Fruit fly (Drosophila melanogaster): ENCODE data around the gene Abcd3.

Abcd3 gene

DNA sequence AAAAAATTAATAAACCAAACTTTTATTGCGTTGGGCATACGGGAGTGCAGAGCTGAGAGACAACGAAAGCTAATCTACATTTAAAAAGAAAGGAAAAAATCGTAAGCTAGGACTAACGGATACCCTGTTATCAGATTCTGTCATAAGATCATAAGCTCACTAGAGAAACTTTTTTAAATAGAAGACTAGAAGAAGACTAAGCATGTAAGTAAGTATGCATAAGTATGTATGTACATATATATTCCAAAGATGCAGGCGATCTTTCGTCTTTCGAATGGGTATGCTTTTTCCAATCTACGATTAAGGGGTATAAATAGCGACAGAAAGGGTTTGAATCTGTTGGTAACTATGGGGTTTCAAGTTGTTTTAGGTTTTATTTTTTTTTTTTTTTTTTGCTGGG lies 34.3 kb downstream of the Abcd3 start:
- TF ChIP-seq lola (GFP tag; optimal IDR thresholded peaks at IDR 0.05) (no peak), HLH106 (tag; optimal IDR thresholded peaks at IDR 0.05) (no peak), Mio (GFP tag; optimal IDR thresholded peaks at IDR 0.05) (no peak), CG32264 (GFP tag; optimal IDR thresholded peaks at IDR 0.05) (no peak), usp (GFP tag; optimal IDR thresholded peaks at IDR 0.05) (no peak), foxo (GFP tag; optimal IDR thresholded peaks at IDR 0.05) (no peak), Hnf4 (GFP tag; optimal IDR thresholded peaks at IDR 0.05) (no peak), fru (GFP tag; optimal IDR thresholded peaks at IDR 0.05) (no peak), rgr (GFP tag; optimal IDR thresholded peaks at IDR 0.05) (no peak), CG9705 (GFP tag; optimal IDR thresholded peaks at IDR 0.05) (no peak), pan (optimal IDR thresholded peaks at IDR 0.05) (no peak), CrebA (GFP tag; optimal IDR thresholded peaks at IDR 0.05; ENCODE audit: borderline replicate concordance) (no peak), dsf (GFP tag; optimal IDR thresholded peaks at IDR 0.05; ENCODE audit: borderline replicate concordance) (no peak), tai (GFP tag; optimal IDR thresholded peaks at IDR 0.05) (no peak), woc (GFP tag; optimal IDR thresholded peaks at IDR 0.05) (no peak), sv (GFP tag; optimal IDR thresholded peaks at IDR 0.05) (no peak), Abd-B (GFP tag; optimal IDR thresholded peaks at IDR 0.05) (no peak), Myc (optimal IDR thresholded peaks at IDR 0.05) (no peak)

- TF ChIP-seq psq (GFP tag; optimal IDR thresholded peaks at IDR 0.05) (peak; percentile 62), Vsx2 (GFP tag; optimal IDR thresholded peaks at IDR 0.05; ENCODE audit: partially characterized antibody) (no peak)
Measured at dm6 chrX:19785403-19785802, 34.8 kb downstream of the Abcd3 start.

DNA sequence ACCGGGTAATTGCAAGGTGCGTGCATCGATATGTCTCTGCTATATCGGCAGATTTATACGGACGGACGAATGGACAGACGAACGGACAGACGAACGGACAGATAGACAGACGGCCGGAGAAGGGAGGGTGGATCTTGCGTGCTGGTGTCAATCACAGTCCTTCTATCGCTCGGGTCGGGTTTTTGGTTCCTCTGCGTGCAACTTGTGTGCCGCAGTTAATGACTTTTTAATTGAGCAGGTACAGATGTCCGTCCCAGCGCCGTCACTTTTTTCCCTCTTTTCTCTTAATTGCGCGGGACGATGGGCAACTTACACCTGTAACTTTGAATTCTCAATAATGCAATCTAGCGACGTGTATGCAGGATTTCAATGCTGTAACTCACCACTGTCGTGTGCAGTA lies 36.3 kb downstream of the Abcd3 start:
- TF ChIP-seq Myc (optimal IDR thresholded peaks at IDR 0.05) (no peak), dsf (GFP tag; optimal IDR thresholded peaks at IDR 0.05; ENCODE audit: borderline replicate concordance) (no peak), ey (GFP tag; optimal IDR thresholded peaks at IDR 0.05) (no peak), lola (GFP tag; optimal IDR thresholded peaks at IDR 0.05) (no peak), GATAd (GFP tag; optimal IDR thresholded peaks at IDR 0.05) (no peak)

dm6 chrX:19787921-19788620 lies 37.5 kb downstream of the Abcd3 start:
- no peak for TF ChIP-seq Abd-B (GFP tag; optimal IDR thresholded peaks at IDR 0.05)
- TF ChIP-seq GATAd (GFP tag; optimal IDR thresholded peaks at IDR 0.05): no peak
- no peak for TF ChIP-seq OdsH (GFP tag; optimal IDR thresholded peaks at IDR 0.05)
- TF ChIP-seq tai (GFP tag; optimal IDR thresholded peaks at IDR 0.05): no peak
- no peak for TF ChIP-seq foxo (GFP tag; optimal IDR thresholded peaks at IDR 0.05)
- TF ChIP-seq jim (GFP tag; optimal IDR thresholded peaks at IDR 0.05): no peak
- TF ChIP-seq psq (GFP tag; optimal IDR thresholded peaks at IDR 0.05): peak; percentile 67
- TF ChIP-seq Hr78 (GFP tag; optimal IDR thresholded peaks at IDR 0.05): no peak

DNA sequence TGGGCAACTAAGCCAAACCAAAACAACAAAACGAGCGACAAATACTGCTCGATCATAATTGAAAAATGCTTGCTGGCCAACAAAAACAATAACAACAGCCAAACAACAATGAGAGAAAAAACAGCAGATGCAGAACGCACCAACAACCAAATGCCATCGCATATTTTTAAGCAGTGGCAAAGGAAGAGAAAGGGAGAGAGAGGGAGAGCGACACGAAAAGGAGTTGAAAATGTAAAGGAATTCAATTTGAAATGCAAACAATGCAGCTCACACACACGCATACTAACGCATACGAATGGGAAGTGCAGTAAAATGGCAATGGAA lies 38.0 kb downstream of the Abcd3 start:
- TF ChIP-seq psq (GFP tag; optimal IDR thresholded peaks at IDR 0.05): peak; percentile 9
- TF ChIP-seq foxo (GFP tag; optimal IDR thresholded peaks at IDR 0.05): no peak
- TF ChIP-seq CG32264 (GFP tag; optimal IDR thresholded peaks at IDR 0.05): no peak

DNA sequence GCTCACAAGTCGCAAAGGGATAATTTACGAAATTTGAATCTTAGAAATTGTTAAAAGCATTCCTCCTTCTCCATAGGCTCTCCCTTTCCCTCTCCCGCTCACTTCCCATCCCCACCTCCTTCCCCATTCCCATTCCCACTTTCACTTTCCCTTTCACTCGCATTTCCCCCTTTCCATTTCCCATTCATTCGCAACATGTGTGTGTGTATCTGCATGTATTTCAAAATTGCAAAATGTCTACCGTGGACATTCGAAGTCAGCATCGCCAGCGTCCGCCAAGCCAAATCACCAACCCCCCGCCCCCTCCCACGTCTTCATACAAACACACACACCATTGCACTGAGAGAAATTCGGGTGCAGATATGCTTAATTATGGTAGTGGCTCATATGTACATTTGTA lies 41.3 kb downstream of the Abcd3 start:
- no peak for TF ChIP-seq foxo (GFP tag; optimal IDR thresholded peaks at IDR 0.05)
- peak; percentile 53 for TF ChIP-seq Dfd (GFP tag; optimal IDR thresholded peaks at IDR 0.05)
- no peak for TF ChIP-seq br (GFP tag; optimal IDR thresholded peaks at IDR 0.05)

DNA sequence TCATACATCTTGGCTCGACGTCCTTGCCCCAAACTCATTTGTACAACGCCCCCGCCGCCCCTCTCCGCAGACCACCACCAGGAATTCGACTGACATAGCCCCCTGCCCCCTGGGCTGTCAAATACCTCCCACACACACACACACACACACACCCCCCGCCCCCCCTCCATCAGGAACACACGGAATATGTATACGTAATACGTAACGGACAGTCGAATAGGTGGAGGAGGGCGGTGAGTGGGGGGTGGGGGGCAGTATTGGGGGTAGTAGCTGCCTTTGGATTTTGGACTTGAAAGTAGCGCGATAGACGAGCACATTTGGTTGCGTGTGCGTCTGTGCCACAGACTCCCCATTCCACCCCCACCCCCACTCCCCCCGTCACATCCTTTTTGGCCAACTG lies 42.0 kb downstream of the Abcd3 start:
- TF ChIP-seq GATAd (GFP tag; optimal IDR thresholded peaks at IDR 0.05) (no peak), pan (optimal IDR thresholded peaks at IDR 0.05) (no peak), OdsH (GFP tag; optimal IDR thresholded peaks at IDR 0.05) (no peak), woc (GFP tag; optimal IDR thresholded peaks at IDR 0.05) (no peak), N (GFP tag; optimal IDR thresholded peaks at IDR 0.05) (no peak), Jra (GFP tag; optimal IDR thresholded peaks at IDR 0.05) (no peak), CG32264 (GFP tag; optimal IDR thresholded peaks at IDR 0.05) (no peak), Sp1 (GFP tag; optimal IDR thresholded peaks at IDR 0.05) (no peak), sage (GFP tag; optimal IDR thresholded peaks at IDR 0.05) (no peak), Hr78 (GFP tag; optimal IDR thresholded peaks at IDR 0.05) (no peak), rgr (GFP tag; optimal IDR thresholded peaks at IDR 0.05) (no peak), Dfd (GFP tag; optimal IDR thresholded peaks at IDR 0.05) (no peak), ey (GFP tag; optimal IDR thresholded peaks at IDR 0.05) (no peak), Vsx2 (GFP tag; optimal IDR thresholded peaks at IDR 0.05; ENCODE audit: partially characterized antibody) (no peak), br (GFP tag; optimal IDR thresholded peaks at IDR 0.05) (no peak), dmrt93B (GFP tag; optimal IDR thresholded peaks at IDR 0.05) (no peak), foxo (GFP tag; optimal IDR thresholded peaks at IDR 0.05) (no peak), fru (GFP tag; optimal IDR thresholded peaks at IDR 0.05) (no peak), HLH106 (tag; optimal IDR thresholded peaks at IDR 0.05) (no peak), brk (GFP tag; optimal IDR thresholded peaks at IDR 0.05) (no peak)
